Worm (Caenorhabditis elegans): ENCODE measurements around the gene str-97.

Gene str-97

DNA sequence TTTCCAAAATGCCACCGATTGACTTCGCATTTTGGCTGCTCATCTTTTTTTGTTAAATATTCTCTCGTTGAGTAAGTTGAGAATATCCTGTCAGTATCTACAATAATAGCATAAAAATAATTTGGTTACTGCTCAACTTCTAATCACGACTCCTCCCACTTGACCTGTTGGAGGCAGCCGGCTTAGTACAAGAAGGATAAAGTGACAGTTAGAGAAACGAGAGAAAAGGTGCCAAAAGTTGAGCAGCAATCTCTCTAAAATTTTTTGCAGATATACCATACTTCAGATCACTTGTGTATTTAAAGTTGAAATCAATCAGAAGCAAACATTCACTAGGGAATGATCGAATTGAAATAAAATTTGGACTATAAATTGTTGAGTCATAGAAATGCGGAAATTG lies 30.3 kb downstream of the str-97 start, which contains the start of gene nhr-111:
TSS of gene nhr-111 (minus strand) at position 101 of the 400 bp plus-strand sequence.
- TF ChIP-seq tbx-7 (tag; optimal IDR thresholded peaks at IDR 0.05) (no peak), elt-2 (tag; optimal IDR thresholded peaks at IDR 0.05) (no peak), ztf-16 (tag; optimal IDR thresholded peaks at IDR 0.05) (no peak), ceh-34 (tag; optimal IDR thresholded peaks at IDR 0.05) (no peak), ahr-1 (tag; optimal IDR thresholded peaks at IDR 0.05) (no peak), hlh-13 (GFP tag; optimal IDR thresholded peaks at IDR 0.05) (no peak), zip-5 (tag; optimal IDR thresholded peaks at IDR 0.05) (no peak), tbx-2 (tag; optimal IDR thresholded peaks at IDR 0.05) (no peak)

DNA sequence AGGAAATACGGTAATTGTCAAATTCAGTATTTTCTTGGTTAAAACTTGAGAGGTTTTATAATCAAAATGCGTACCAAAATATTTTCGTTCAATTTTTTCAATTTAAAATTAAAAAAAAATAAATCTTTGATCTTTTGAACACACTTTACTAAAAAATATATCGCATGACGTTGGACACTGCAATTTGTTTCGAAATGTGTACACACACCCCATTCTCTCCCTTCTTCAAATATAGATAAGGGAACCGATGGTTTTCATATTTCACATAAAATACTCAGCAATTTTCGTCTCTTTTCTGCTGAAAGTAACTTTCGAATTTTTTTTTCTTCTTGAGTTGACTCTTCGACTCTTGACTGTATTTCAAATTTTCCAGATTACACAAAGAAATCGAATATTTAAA lies 33.6 kb downstream of the str-97 start:
- no peak for TF ChIP-seq unc-3 (GFP tag; conservative IDR thresholded peaks at IDR 0.05)
- no peak for TF ChIP-seq unc-3 (tag; optimal IDR thresholded peaks at IDR 0.05)
- TF ChIP-seq pha-2 (tag; optimal IDR thresholded peaks at IDR 0.05) = no peak
- no peak for TF ChIP-seq ama-1 (optimal IDR thresholded peaks at IDR 0.05)

DNA sequence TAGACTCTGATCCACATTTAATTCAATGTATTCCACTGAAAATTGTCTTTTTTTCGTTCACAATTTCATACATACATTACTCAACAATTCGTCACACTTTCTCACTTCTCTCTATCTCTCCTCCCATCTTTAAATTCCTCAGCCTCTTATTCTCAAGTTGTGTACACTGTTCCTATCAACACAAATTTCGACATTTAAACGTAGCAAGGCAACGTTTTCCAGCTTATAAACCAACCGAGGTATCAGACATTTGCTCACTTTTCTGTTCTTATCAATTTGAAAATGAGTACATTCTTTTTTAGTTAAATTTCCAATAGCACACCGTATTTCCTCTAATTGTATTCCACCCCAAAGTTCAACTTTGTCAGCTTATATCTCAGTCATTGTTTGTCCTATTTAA lies 34.1 kb downstream of the str-97 start, which contains the start of gene skr-3:
TSS of gene skr-3 (plus strand) at position 163 of the 400 bp plus-strand sequence.
- no peak for TF ChIP-seq F13H6.1 (tag; optimal IDR thresholded peaks at IDR 0.05)
- no peak for TF ChIP-seq pha-4 (tag; optimal IDR thresholded peaks at IDR 0.05)
- TF ChIP-seq zip-5 (tag; optimal IDR thresholded peaks at IDR 0.05) = no peak
- no peak for TF ChIP-seq hlh-6 (tag; optimal IDR thresholded peaks at IDR 0.05)
- TF ChIP-seq mec-3 (tag; optimal IDR thresholded peaks at IDR 0.05; ENCODE audit: borderline replicate concordance) = no peak
- TF ChIP-seq gmeb-2 (tag; optimal IDR thresholded peaks at IDR 0.05) = no peak
- TF ChIP-seq ceh-18 (tag; optimal IDR thresholded peaks at IDR 0.05) = no peak
- no peak for TF ChIP-seq unc-42 (tag; optimal IDR thresholded peaks at IDR 0.05)
- TF ChIP-seq rnt-1 (tag; optimal IDR thresholded peaks at IDR 0.05) = no peak
- TF ChIP-seq elt-4 (tag; optimal IDR thresholded peaks at IDR 0.05) = no peak
- TF ChIP-seq ceh-34 (tag; optimal IDR thresholded peaks at IDR 0.05) = no peak
- no peak for TF ChIP-seq hlh-13 (GFP tag; optimal IDR thresholded peaks at IDR 0.05)
- TF ChIP-seq npax-4 (tag; optimal IDR thresholded peaks at IDR 0.05) = no peak

ce11 chrV:16120499-16120898 lies 34.5 kb downstream of the str-97 start:
- TF ChIP-seq elt-4 (tag; optimal IDR thresholded peaks at IDR 0.05) = no peak
- TF ChIP-seq gmeb-2 (tag; optimal IDR thresholded peaks at IDR 0.05) = no peak
- TF ChIP-seq ceh-22 (tag; optimal IDR thresholded peaks at IDR 0.05) = no peak
- TF ChIP-seq C38D4.7 (GFP tag; optimal IDR thresholded peaks at IDR 0.05) = no peak
- TF ChIP-seq ttx-3 (tag; optimal IDR thresholded peaks at IDR 0.05) = no peak
- TF ChIP-seq ceh-48 (tag; optimal IDR thresholded peaks at IDR 0.05) = no peak
- no peak for TF ChIP-seq fax-1 (tag; optimal IDR thresholded peaks at IDR 0.05)
- no peak for TF ChIP-seq C08G9.2 (tag; optimal IDR thresholded peaks at IDR 0.05)
- TF ChIP-seq pat-9 (tag; optimal IDR thresholded peaks at IDR 0.05) = no peak
- no peak for TF ChIP-seq npax-4 (tag; optimal IDR thresholded peaks at IDR 0.05)
- no peak for TF ChIP-seq unc-3 (GFP tag; conservative IDR thresholded peaks at IDR 0.05)
- no peak for TF ChIP-seq unc-3 (tag; optimal IDR thresholded peaks at IDR 0.05)
- no peak for TF ChIP-seq ceh-6 (GFP tag; optimal IDR thresholded peaks at IDR 0.05)

DNA sequence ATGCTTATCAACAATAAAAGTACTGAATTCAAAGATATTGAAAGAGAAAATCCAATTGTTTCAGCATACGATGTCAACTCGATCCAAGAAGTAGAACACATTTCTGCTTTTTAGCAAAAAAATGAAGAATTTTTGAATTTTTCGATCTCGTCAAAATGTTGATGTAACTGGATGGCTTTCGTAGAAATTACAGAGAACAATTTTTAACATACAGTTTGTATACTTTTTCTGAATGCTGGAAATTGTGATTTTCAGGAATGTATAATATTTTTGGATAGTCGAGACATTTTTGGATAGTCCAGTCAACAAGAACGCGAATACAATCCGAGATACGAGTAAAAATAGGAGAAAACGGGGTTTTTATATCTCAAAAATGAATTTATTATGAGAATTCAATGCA lies 36.4 kb downstream of the str-97 start, which contains the start of gene str-103:
TSS of gene str-103 (minus strand) at position 101 of the 400 bp plus-strand sequence.
- TF ChIP-seq fkh-6 (tag; optimal IDR thresholded peaks at IDR 0.05) (no peak), elt-4 (tag; optimal IDR thresholded peaks at IDR 0.05) (no peak), elt-2 (tag; optimal IDR thresholded peaks at IDR 0.05) (no peak), Y22D7AL.16 (tag; optimal IDR thresholded peaks at IDR 0.05) (no peak), ceh-2 (tag; optimal IDR thresholded peaks at IDR 0.05) (no peak), K09A11.1 (tag; optimal IDR thresholded peaks at IDR 0.05; ENCODE audit: insufficient read depth) (no peak), K02D7.2 (tag; optimal IDR thresholded peaks at IDR 0.05) (no peak), tbx-7 (tag; optimal IDR thresholded peaks at IDR 0.05) (no peak), ceh-48 (tag; optimal IDR thresholded peaks at IDR 0.05) (no peak), nfya-1 (tag; optimal IDR thresholded peaks at IDR 0.05) (no peak)

All from whole organism, late embryonic.